Fruit fly (Drosophila melanogaster) whole organism, embryonic: ENCODE results near the gene CG31663.
A peak's percentile ranks its signal among the peaks of the same experiment; 100 is the strongest.

Source experiments
- ATbp ChIP-seq: fragments of 200-800 bp; sonication (Bioruptor generic); optimal IDR thresholded peaks from 2 replicates; lab custom pipeline; 2017; ENCODE audit warnings: missing biosample characterization, mild to moderate bottlenecking, missing genetic modification characterization, missing genetic modification reagents
- Adf1 ChIP-seq: fragments of 200-800 bp; sonication (Bioruptor generic); IDR thresholded peaks from 2 replicates; pipeline ENCODE4 v1.3.6; 2022; ENCODE audit warnings: missing biosample characterization, missing genetic modification characterization
- Asciz ChIP-seq: fragments of 200-800 bp; sonication (Bioruptor generic); optimal IDR thresholded peaks from 2 replicates; lab custom pipeline; 2017; ENCODE audit warnings: missing biosample characterization, mild to moderate bottlenecking, missing genetic modification characterization, missing genetic modification reagents
- BEAF-32 ChIP-seq: fragments of 200-800 bp; sonication (Bioruptor generic); optimal IDR thresholded peaks from 3 replicates; lab custom pipeline; 2017; ENCODE audit warnings: missing biosample characterization, missing genetic modification characterization, mild to moderate bottlenecking, moderate library complexity, missing genetic modification reagents
- Blimp-1 ChIP-seq: fragments of 200-800 bp; sonication (Bioruptor generic); optimal IDR thresholded peaks from 3 replicates; lab custom pipeline; 2018; ENCODE audit warnings: missing biosample characterization, missing genetic modification characterization, mild to moderate bottlenecking, moderate library complexity, missing genetic modification reagents
- Bteb2 ChIP-seq: fragments of 200-800 bp; sonication (Bioruptor generic); optimal IDR thresholded peaks from 2 replicates; lab custom pipeline; 2016; ENCODE audit warnings: missing biosample characterization, missing genetic modification characterization
- CG10209 ChIP-seq: fragments of 200-800 bp; sonication (Bioruptor generic); optimal IDR thresholded peaks from 3 replicates; lab custom pipeline; 2017; ENCODE audit warnings: missing biosample characterization, mild to moderate bottlenecking, missing genetic modification characterization, missing genetic modification reagents
- CG10979 ChIP-seq: fragments of 200-800 bp; sonication (Bioruptor generic); optimal IDR thresholded peaks from 2 replicates; lab custom pipeline; 2018; ENCODE audit warnings: missing biosample characterization, mild to moderate bottlenecking, missing genetic modification characterization, moderate library complexity
- CG11504 ChIP-seq: fragments of 200-800 bp; sonication (Bioruptor generic); optimal IDR thresholded peaks from 3 replicates; lab custom pipeline; 2019; ENCODE audit warnings: missing biosample characterization, mild to moderate bottlenecking, missing genetic modification characterization, moderate library complexity
- CG12769 ChIP-seq: fragments of 200-800 bp; sonication (Bioruptor generic); optimal IDR thresholded peaks from 2 replicates; lab custom pipeline; 2019; ENCODE audit warnings: missing biosample characterization, mild to moderate bottlenecking, missing genetic modification characterization, moderate library complexity
- CG1529 ChIP-seq: fragments of 200-800 bp; sonication (Bioruptor generic); optimal IDR thresholded peaks from 3 replicates; lab custom pipeline; 2018; ENCODE audit warnings: missing biosample characterization, missing genetic modification characterization
- CG17186 ChIP-seq: fragments of 200-800 bp; sonication (Bioruptor generic); optimal IDR thresholded peaks from 3 replicates; lab custom pipeline; 2017; ENCODE audit warnings: missing biosample characterization, missing genetic modification reagents, missing genetic modification characterization
- CG17359 ChIP-seq: fragments of 200-800 bp; sonication (Bioruptor generic); optimal IDR thresholded peaks from 3 replicates; lab custom pipeline; 2018; ENCODE audit warnings: missing biosample characterization, mild to moderate bottlenecking, missing genetic modification characterization, moderate library complexity
- CG18599 ChIP-seq: fragments of 200-800 bp; sonication (Bioruptor generic); optimal IDR thresholded peaks from 3 replicates; lab custom pipeline; 2017; ENCODE audit warnings: missing biosample characterization, missing genetic modification characterization, mild to moderate bottlenecking, moderate library complexity, missing genetic modification reagents
- CG4707 ChIP-seq: fragments of 200-800 bp; sonication (Bioruptor generic); optimal IDR thresholded peaks from 2 replicates; lab custom pipeline; 2018; ENCODE audit warnings: missing biosample characterization, mild to moderate bottlenecking, missing genetic modification characterization, moderate library complexity
- CG6689 ChIP-seq: fragments of 200-800 bp; sonication (Bioruptor generic); IDR thresholded peaks from 2 replicates; pipeline ENCODE4 v1.3.6; 2022; ENCODE audit warnings: missing biosample characterization, missing genetic modification characterization
- CG7928 ChIP-seq: fragments of 200-800 bp; sonication (Bioruptor generic); optimal IDR thresholded peaks from 2 replicates; lab custom pipeline; 2017; ENCODE audit warnings: missing biosample characterization, mild to moderate bottlenecking, missing genetic modification characterization
- CG8290 ChIP-seq, 3 experiments: fragments of 200-800 bp; sonication (Bioruptor generic); optimal IDR thresholded peaks; 2 replicates each; lab custom pipeline; 2016 to 2019; ENCODE audit warnings: missing biosample characterization in 3 of 3, missing genetic modification characterization in 3 of 3, mild to moderate bottlenecking in 2 of 3, moderate library complexity in 1 of 3
- CG8478 ChIP-seq: fragments of >200 bp; optimal IDR thresholded peaks from 2 replicates; lab custom pipeline; 2018
- CkIIα-i1 ChIP-seq: fragments of 200-800 bp; sonication (Bioruptor generic); IDR thresholded peaks from 2 replicates; pipeline ENCODE4 v1.3.6; 2022; ENCODE audit warnings: missing biosample characterization, missing genetic modification characterization
- Dbx ChIP-seq: fragments of 200-800 bp; sonication (Bioruptor generic); IDR thresholded peaks from 3 replicates; pipeline ENCODE4 v1.3.6; 2022; ENCODE audit warnings: missing biosample characterization, missing genetic modification characterization
- Eip74EF ChIP-seq, 2 experiments: fragments of 200-800 bp in 1 of 2; fragments of >200 bp in 1 of 2; sonication (Bioruptor generic) in 1 of 2; optimal IDR thresholded peaks; 2 replicates each; lab custom pipeline; 2017 to 2019; ENCODE audit warnings: missing biosample characterization in 2 of 2, missing genetic modification characterization in 2 of 2, mild to moderate bottlenecking in 1 of 2, moderate library complexity in 1 of 2
- Fer1 ChIP-seq: fragments of 200-800 bp; sonication (Bioruptor generic); optimal IDR thresholded peaks from 2 replicates; lab custom pipeline; 2017; ENCODE audit warnings: missing biosample characterization, mild to moderate bottlenecking, missing genetic modification characterization
- Hr78 ChIP-seq, 2 experiments: fragments of 200-800 bp in 1 of 2; fragments of >200 bp in 1 of 2; sonication (Bioruptor generic) in 1 of 2; optimal IDR thresholded peaks; 2 replicates each; lab custom pipeline; 2017 to 2019; ENCODE audit warnings: missing biosample characterization in 2 of 2, missing genetic modification characterization in 2 of 2, mild to moderate bottlenecking in 1 of 2, moderate library complexity in 1 of 2
- Jarid2 ChIP-seq: fragments of 200-800 bp; sonication (Bioruptor generic); optimal IDR thresholded peaks from 3 replicates; lab custom pipeline; 2017; ENCODE audit warnings: mild to moderate bottlenecking, missing biosample characterization, missing genetic modification reagents, missing genetic modification characterization
- Max ChIP-seq: fragments of 200-800 bp; sonication (Bioruptor generic); optimal IDR thresholded peaks from 2 replicates; lab custom pipeline; 2016; ENCODE audit warnings: missing biosample characterization, mild to moderate bottlenecking, missing genetic modification characterization
- PHDP ChIP-seq: fragments of 200-800 bp; sonication (Bioruptor generic); optimal IDR thresholded peaks from 3 replicates; lab custom pipeline; 2018; ENCODE audit warnings: missing biosample characterization, mild to moderate bottlenecking, missing genetic modification characterization, moderate library complexity
- YL-1 ChIP-seq: fragments of 200-800 bp; sonication (Bioruptor generic); optimal IDR thresholded peaks from 3 replicates; lab custom pipeline; 2017; ENCODE audit warnings: missing biosample characterization, mild to moderate bottlenecking, missing genetic modification characterization
- ara ChIP-seq: fragments of 200-800 bp; sonication (Bioruptor generic); IDR thresholded peaks from 2 replicates; pipeline ENCODE4 v1.3.6; 2022; ENCODE audit warnings: missing biosample characterization, missing genetic modification characterization
- bsh ChIP-seq, 2 experiments: fragments of 200-800 bp; sonication (Bioruptor generic); optimal IDR thresholded peaks; 2 replicates each; lab custom pipeline; 2017 to 2018; ENCODE audit warnings: mild to moderate bottlenecking in 2 of 2, missing biosample characterization in 2 of 2, missing genetic modification characterization in 2 of 2, moderate library complexity in 1 of 2
- ci ChIP-seq: fragments of 200-800 bp; sonication (Bioruptor generic); IDR thresholded peaks from 3 replicates; pipeline ENCODE4 v1.3.6; 2022; ENCODE audit warnings: missing biosample characterization, missing genetic modification characterization
- fd3F ChIP-seq: fragments of 200-800 bp; sonication (Bioruptor generic); optimal IDR thresholded peaks from 2 replicates; lab custom pipeline; 2018; ENCODE audit warnings: missing biosample characterization, mild to moderate bottlenecking, missing genetic modification characterization, moderate library complexity
- gem ChIP-seq: fragments of 200-800 bp; sonication (Bioruptor generic); optimal IDR thresholded peaks from 2 replicates; lab custom pipeline; 2019; ENCODE audit warnings: missing biosample characterization, mild to moderate bottlenecking, missing genetic modification characterization, moderate library complexity
- grau ChIP-seq: fragments of 200-800 bp; optimal IDR thresholded peaks from 3 replicates; lab custom pipeline; 2019; ENCODE audit warnings: missing biosample characterization, mild to moderate bottlenecking, missing genetic modification characterization, moderate library complexity
- kni ChIP-seq: fragments of 200-800 bp; sonication (Bioruptor generic); optimal IDR thresholded peaks from 3 replicates; lab custom pipeline; 2017; ENCODE audit warnings: mild to moderate bottlenecking, missing biosample characterization, missing genetic modification reagents, missing genetic modification characterization
- lilli ChIP-seq: fragments of 200-800 bp; sonication (Bioruptor generic); optimal IDR thresholded peaks from 3 replicates; lab custom pipeline; 2016; ENCODE audit warnings: missing biosample characterization, missing genetic modification characterization
- maf-S ChIP-seq: fragments of 200-800 bp; sonication (Bioruptor generic); optimal IDR thresholded peaks from 2 replicates; lab custom pipeline; 2016; ENCODE audit warnings: missing biosample characterization, missing genetic modification characterization
- nom ChIP-seq: fragments of 200-800 bp; sonication (Bioruptor generic); optimal IDR thresholded peaks from 2 replicates; lab custom pipeline; 2017; ENCODE audit warnings: missing biosample characterization, missing genetic modification characterization, mild to moderate bottlenecking, moderate library complexity, missing genetic modification reagents
- pan ChIP-seq, 4 experiments: fragments of >200 bp in 3 of 4; fragments of 200-800 bp in 1 of 4; sonication (Bioruptor generic) in 1 of 4; optimal IDR thresholded peaks in 3 of 4; IDR thresholded peaks in 1 of 4; 2 replicates each; pipeline versions ENCODE4 v1.3.6 to Lab custom; 2017 to 2022; ENCODE audit warnings: missing biosample characterization in 2 of 4, missing genetic modification characterization in 2 of 4, mixed read lengths in 1 of 4
- pho ChIP-seq: fragments of 200-800 bp; sonication (Bioruptor generic); optimal IDR thresholded peaks from 2 replicates; lab custom pipeline; 2016; ENCODE audit warnings: missing biosample characterization, missing genetic modification characterization
- psq ChIP-seq: fragments of 200-800 bp; sonication (Bioruptor generic); optimal IDR thresholded peaks from 2 replicates; lab custom pipeline; 2017; ENCODE audit warnings: missing biosample characterization, missing genetic modification characterization
- sc ChIP-seq, 3 experiments: fragments of >200 bp in 2 of 3; fragments of 200-800 bp in 1 of 3; sonication (Bioruptor generic) in 1 of 3; optimal IDR thresholded peaks; 2 replicates in 2 of 3; 3 replicates in 1 of 3; lab custom pipeline; 2017; ENCODE audit warnings: mild to moderate bottlenecking in 1 of 3, missing biosample characterization in 1 of 3, missing genetic modification characterization in 1 of 3, missing genetic modification reagents in 1 of 3
- sisA ChIP-seq: fragments of 200-800 bp; sonication (Bioruptor generic); IDR thresholded peaks from 2 replicates; pipeline ENCODE4 v1.3.6; 2022; ENCODE audit warnings: missing biosample characterization, missing genetic modification characterization
- slp2 ChIP-seq: fragments of 200-800 bp; sonication (Bioruptor generic); optimal IDR thresholded peaks from 2 replicates; lab custom pipeline; 2016; ENCODE audit warnings: missing biosample characterization, missing genetic modification characterization
- sob ChIP-seq: fragments of 200-800 bp; sonication (Bioruptor generic); IDR thresholded peaks from 2 replicates; pipeline ENCODE4 v1.3.6; 2022; ENCODE audit warnings: missing biosample characterization, missing genetic modification characterization
- wek ChIP-seq: fragments of 200-800 bp; sonication (Bioruptor generic); optimal IDR thresholded peaks from 3 replicates; lab custom pipeline; 2018; ENCODE audit warnings: missing biosample characterization, mild to moderate bottlenecking, missing genetic modification characterization, moderate library complexity

The CG31663 gene

DNA sequence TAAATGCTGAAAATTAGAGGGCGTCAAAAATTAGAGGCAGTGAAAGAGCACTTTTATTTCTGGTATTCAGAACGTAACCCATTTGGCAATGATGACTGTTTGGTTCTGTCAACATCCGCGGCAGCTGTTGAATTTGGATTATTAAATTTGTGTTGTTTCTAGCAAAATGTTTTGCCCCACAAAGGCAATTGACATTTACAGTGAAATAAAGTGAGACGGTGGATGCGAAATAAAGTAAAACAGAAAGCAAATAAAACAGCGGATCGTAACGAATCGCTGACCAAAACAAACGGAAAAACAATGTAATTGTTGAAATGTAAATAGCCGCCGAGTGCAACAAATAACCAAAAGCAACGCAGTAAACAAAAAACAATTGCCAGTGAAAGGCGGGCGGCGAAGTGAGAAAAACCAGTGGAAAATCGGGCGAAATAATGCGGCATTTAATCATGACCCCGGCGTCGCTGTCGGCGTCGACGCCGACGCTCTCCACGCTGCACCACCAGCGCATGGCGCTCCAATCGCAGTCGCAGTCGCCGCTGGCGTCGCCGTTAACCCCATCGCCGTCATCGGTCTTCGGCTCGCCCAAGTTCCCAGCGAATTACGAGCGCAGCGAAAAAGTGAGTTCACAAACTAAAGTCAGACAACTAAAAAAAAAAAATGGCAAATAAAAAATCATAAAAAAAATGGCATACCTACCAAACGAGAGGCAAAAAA, 31.9 kb upstream of the CG31663 start:
- TF ChIP-seq ATbp (GFP tag; lab: Kevin White, UChicago) (peak; percentile 64), CG6689 (GFP tag; lab: Robert Waterston, UW) (no peak), Fer1 (GFP tag; lab: Kevin White, UChicago) (peak; percentile 0), sob (peak; percentile 38; the same call in 1 of the 2 replicates), CkIIα-i1 (GFP tag; lab: Robert Waterston, UW) (no peak), fd3F (GFP tag; lab: Kevin White, UChicago) (peak; percentile 24), Dbx (GFP tag; lab: Robert Waterston, UW) (no peak), sc (optimal IDR thresholded peaks at IDR 0.05; lab: Kevin White, UChicago) (no peak), sc (GFP tag; optimal IDR thresholded peaks at IDR 0.05; lab: Kevin White, UChicago) (peak; percentile 42), Hr78 (GFP tag; optimal IDR thresholded peaks at IDR 0.05; lab: Kevin White, UChicago) (peak in 1 of 2 experiments; percentile 74), CG17186 (GFP tag; lab: Kevin White, UChicago) (no peak), CG10979 (no peak), CG10209 (GFP tag; lab: Kevin White, UChicago) (peak; percentile 17), CG11504 (tag; lab: Kevin White, UChicago) (peak; percentile 3), ara (GFP tag; lab: Robert Waterston, UW) (0 out of 2 replicates have a peak, but pooled peaks have one; percentile 32), CG4707 (peak; percentile 31), Adf1 (GFP tag; lab: Robert Waterston, UW) (peak; percentile 51; the same call in 1 of the 2 replicates), Asciz (GFP tag; lab: Kevin White, UChicago) (peak; percentile 52), CG17359 (tag; lab: Kevin White, UChicago) (peak; percentile 26), gem (tag; lab: Kevin White, UChicago) (peak; percentile 26), kni (GFP tag; lab: Kevin White, UChicago) (peak; percentile 12), sisA (no peak), maf-S (no peak), YL-1 (GFP tag; lab: Kevin White, UChicago) (peak; percentile 4), bsh (GFP tag; optimal IDR thresholded peaks at IDR 0.05; lab: Kevin White, UChicago) (peak in 1 of 2 experiments; percentile 16), Blimp-1 (GFP tag; lab: Kevin White, UChicago) (peak; percentile 24), nom (GFP tag; lab: Kevin White, UChicago) (no peak), CG18599 (no peak), slp2 (GFP tag; lab: Kevin White, UChicago) (no peak), pan (optimal IDR thresholded peaks at IDR 0.05; lab: Kevin White, UChicago) (no peak), pan (GFP tag; optimal IDR thresholded peaks at IDR 0.05 in 1 of 2, IDR thresholded peaks at IDR 0.05 in 1 of 2) (peak in 1 of 2 experiments; percentile 34), wek (no peak), Max (GFP tag; lab: Kevin White, UChicago) (no peak), Bteb2 (GFP tag; lab: Kevin White, UChicago) (no peak), pho (no peak), CG8290 (GFP tag; optimal IDR thresholded peaks at IDR 0.05; lab: Kevin White, UChicago) (no peak), CG8290 (tag; optimal IDR thresholded peaks at IDR 0.05; lab: Kevin White, UChicago) (peak in 1 of 2 experiments; percentile 58), CG12769 (tag; lab: Kevin White, UChicago) (peak; percentile 15), Jarid2 (GFP tag; lab: Kevin White, UChicago) (peak; percentile 2), CG7928 (GFP tag; lab: Kevin White, UChicago) (no peak), BEAF-32 (GFP tag; lab: Kevin White, UChicago) (no peak), grau (tag; lab: Kevin White, UChicago) (peak; percentile 5), CG8478 (lab: Kevin White, UChicago) (no peak), Eip74EF (GFP tag; optimal IDR thresholded peaks at IDR 0.05; lab: Kevin White, UChicago) (peak in 1 of 2 experiments; percentile 6), psq (GFP tag; lab: Kevin White, UChicago) (no peak), ci (0 out of 3 replicates have a peak, but pooled peaks have one; percentile 52), CG1529 (GFP tag; lab: Kevin White, UChicago) (peak; percentile 0), PHDP (peak; percentile 33), lilli (no peak)
